Fruit fly (Drosophila melanogaster) whole organism, pupa: Measurements from ENCODE around the gene CG10750.

Experiments
- CG10348 ChIP-seq: fragments of 200-800 bp; sonication (Bioruptor generic); IDR thresholded peaks from 2 replicates; pipeline ENCODE4 v1.3.6; 2022; ENCODE audit warnings: missing biosample characterization, missing genetic modification characterization
- CG12605 ChIP-seq: fragments of 200-800 bp; sonication (Bioruptor generic); IDR thresholded peaks from 2 replicates; pipeline ENCODE4 v1.3.6; 2022; ENCODE audit warnings: missing biosample characterization, missing genetic modification characterization
- CG13204 ChIP-seq: fragments of 200-800 bp; sonication (Bioruptor generic); optimal IDR thresholded peaks from 2 replicates; lab custom pipeline; 2018; ENCODE audit warnings: missing biosample characterization, mild to moderate bottlenecking, missing genetic modification characterization, moderate library complexity
- CG14655 ChIP-seq: fragments of 200-800 bp; sonication (Bioruptor generic); optimal IDR thresholded peaks from 3 replicates; lab custom pipeline; 2017; ENCODE audit warnings: mild to moderate bottlenecking, missing biosample characterization, missing genetic modification reagents, missing genetic modification characterization
- CG15710 ChIP-seq: fragments of 200-800 bp; sonication (Bioruptor generic); optimal IDR thresholded peaks from 2 replicates; lab custom pipeline; 2018; ENCODE audit warnings: missing biosample characterization, mild to moderate bottlenecking, missing genetic modification characterization, moderate library complexity
- CG17806 ChIP-seq: fragments of 200-800 bp; sonication (Bioruptor generic); optimal IDR thresholded peaks from 2 replicates; lab custom pipeline; 2018; ENCODE audit warnings: missing biosample characterization, mild to moderate bottlenecking, missing genetic modification characterization, moderate library complexity
- CG32121 ChIP-seq: fragments of 200-800 bp; sonication (Bioruptor generic); IDR thresholded peaks from 2 replicates; pipeline ENCODE4 v1.3.6; 2022; ENCODE audit warnings: missing biosample characterization, missing genetic modification characterization
- CG34367 ChIP-seq: fragments of 200-800 bp; sonication (Bioruptor generic); optimal IDR thresholded peaks from 2 replicates; lab custom pipeline; 2018; ENCODE audit warnings: missing biosample characterization, mild to moderate bottlenecking, missing genetic modification characterization
- CG4496 ChIP-seq: fragments of 200-800 bp; sonication (Bioruptor generic); IDR thresholded peaks from 3 replicates; pipeline ENCODE4 v1.3.6; 2022; ENCODE audit warnings: missing biosample characterization, missing genetic modification characterization
- CG8159 ChIP-seq: fragments of 200-800 bp; sonication (Bioruptor generic); optimal IDR thresholded peaks from 3 replicates; lab custom pipeline; 2018; ENCODE audit warnings: missing biosample characterization, mild to moderate bottlenecking, missing genetic modification characterization, moderate library complexity
- CG8301 ChIP-seq: fragments of 200-800 bp; sonication (Bioruptor generic); optimal IDR thresholded peaks from 2 replicates; lab custom pipeline; 2018; ENCODE audit warnings: missing biosample characterization, mild to moderate bottlenecking, missing genetic modification characterization
- CG9948 ChIP-seq: fragments of 200-800 bp; sonication (Bioruptor generic); optimal IDR thresholded peaks from 2 replicates; lab custom pipeline; 2018; ENCODE audit warnings: missing biosample characterization, mild to moderate bottlenecking, missing genetic modification characterization, moderate library complexity
- D1 ChIP-seq: fragments of 200-800 bp; sonication (Bioruptor generic); optimal IDR thresholded peaks from 2 replicates; lab custom pipeline; 2018; ENCODE audit warnings: missing biosample characterization, mild to moderate bottlenecking, missing genetic modification characterization, moderate library complexity
- EcR ChIP-seq: fragments of 200-800 bp; sonication (Bioruptor generic); optimal IDR thresholded peaks from 3 replicates; lab custom pipeline; 2019; ENCODE audit warnings: missing biosample characterization, missing genetic modification characterization, mild to moderate bottlenecking, moderate library complexity, missing genetic modification reagents
- Ets98B ChIP-seq: fragments of 200-800 bp; sonication (Bioruptor generic); IDR thresholded peaks from 2 replicates; pipeline ENCODE4 v1.3.6; 2022; ENCODE audit warnings: missing biosample characterization, missing genetic modification characterization
- Pif1A ChIP-seq: fragments of 200-800 bp; sonication (Bioruptor generic); optimal IDR thresholded peaks from 3 replicates; lab custom pipeline; 2016; ENCODE audit warnings: missing biosample characterization, missing genetic modification characterization
- Pif1B ChIP-seq: fragments of 200-800 bp; sonication (Bioruptor generic); optimal IDR thresholded peaks from 3 replicates; lab custom pipeline; 2016; ENCODE audit warnings: missing biosample characterization, missing genetic modification characterization
- Snoo ChIP-seq: fragments of 200-800 bp; sonication (Bioruptor generic); optimal IDR thresholded peaks from 3 replicates; lab custom pipeline; 2017; ENCODE audit warnings: missing biosample characterization, mild to moderate bottlenecking, missing genetic modification characterization, inconsistent platforms
- fd96Ca ChIP-seq: fragments of 200-800 bp; sonication (Bioruptor generic); IDR thresholded peaks from 3 replicates; pipeline ENCODE4 v1.3.6; 2022; ENCODE audit warnings: missing biosample characterization, missing genetic modification characterization
- gl ChIP-seq: fragments of 200-800 bp; sonication (Bioruptor generic); optimal IDR thresholded peaks from 2 replicates; lab custom pipeline; 2018; ENCODE audit warnings: missing biosample characterization, mild to moderate bottlenecking, missing genetic modification characterization
- rn ChIP-seq: fragments of 200-800 bp; sonication (Bioruptor generic); IDR thresholded peaks from 2 replicates; pipeline ENCODE4 v1.3.6; 2022; ENCODE audit warnings: missing biosample characterization, missing genetic modification characterization

The CG10750 gene

dm6 chr2L:19319334-19319733 is 19.3 kb downstream of the CG10750 start:
- TF ChIP-seq D1 (tag; lab: Kevin White, UChicago) = no peak
- no peak for TF ChIP-seq CG4496 (GFP tag; lab: Robert Waterston, UW)
- no peak for TF ChIP-seq Pif1A
- no peak for TF ChIP-seq CG34367
- TF ChIP-seq fd96Ca (GFP tag; lab: Robert Waterston, UW) = no peak
- no peak for TF ChIP-seq CG14655 (GFP tag; lab: Kevin White, UChicago)
- TF ChIP-seq Ets98B (GFP tag; lab: Robert Waterston, UW) = no peak
- no peak for TF ChIP-seq CG8159 (tag; lab: Kevin White, UChicago)
- TF ChIP-seq CG15710 (tag; lab: Kevin White, UChicago) = no peak
- no peak for TF ChIP-seq CG13204 (GFP tag; lab: Kevin White, UChicago)
- TF ChIP-seq Snoo (tag; lab: Kevin White, UChicago) = no peak
- no peak for TF ChIP-seq gl
- no peak for TF ChIP-seq CG10348

DNA sequence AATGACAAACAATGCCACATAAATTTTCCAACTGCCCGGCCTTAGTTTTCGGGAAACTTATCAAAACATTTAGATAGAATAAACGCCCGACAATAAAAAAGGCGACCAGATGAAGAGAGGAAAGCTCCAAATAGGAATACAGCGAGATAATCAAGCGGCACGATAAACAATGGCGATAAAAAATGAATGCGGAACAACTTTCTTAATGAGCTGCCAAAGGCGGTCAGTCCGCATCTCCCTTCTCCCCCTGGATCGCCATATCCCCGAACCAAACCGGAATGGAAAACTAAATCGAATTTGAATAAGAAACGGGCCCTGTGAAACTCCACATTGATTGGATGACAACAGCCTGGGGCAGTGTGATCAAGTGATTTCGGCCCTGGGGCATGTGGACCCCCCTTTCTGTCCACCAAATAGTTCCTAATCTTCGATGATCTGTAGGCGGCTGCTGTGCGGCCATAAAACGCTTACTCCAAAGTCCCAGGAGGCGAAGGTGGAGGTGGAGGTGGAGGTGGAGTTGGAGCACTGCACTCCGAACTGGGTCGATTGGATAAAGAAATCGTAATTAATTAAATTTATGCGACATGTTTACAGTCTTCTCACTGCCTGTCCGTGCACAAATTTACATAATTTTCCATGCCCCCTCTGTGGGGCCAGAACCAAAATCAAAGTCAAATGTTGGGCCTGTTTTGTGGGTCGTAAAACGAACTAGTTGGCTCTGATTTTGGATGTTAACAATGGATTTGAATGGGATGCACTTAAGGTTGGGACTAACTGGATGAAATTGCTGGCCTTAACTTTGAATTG is 20.9 kb downstream of the CG10750 start:
- TF ChIP-seq Snoo (tag; lab: Kevin White, UChicago) (no peak), CG8301 (tag; lab: Kevin White, UChicago) (no peak), CG14655 (GFP tag; lab: Kevin White, UChicago) (no peak), rn (GFP tag; lab: Robert Waterston, UW) (no peak), CG12605 (GFP tag; lab: Robert Waterston, UW) (no peak), CG32121 (no peak), gl (no peak), EcR (GFP tag; lab: Kevin White, UChicago) (no peak), fd96Ca (GFP tag; lab: Robert Waterston, UW) (no peak), Pif1A (no peak), CG4496 (GFP tag; lab: Robert Waterston, UW) (no peak), CG34367 (no peak), CG17806 (tag; lab: Kevin White, UChicago) (no peak), CG8159 (tag; lab: Kevin White, UChicago) (no peak), Ets98B (GFP tag; lab: Robert Waterston, UW) (no peak), D1 (tag; lab: Kevin White, UChicago) (no peak), CG13204 (GFP tag; lab: Kevin White, UChicago) (no peak)

DNA sequence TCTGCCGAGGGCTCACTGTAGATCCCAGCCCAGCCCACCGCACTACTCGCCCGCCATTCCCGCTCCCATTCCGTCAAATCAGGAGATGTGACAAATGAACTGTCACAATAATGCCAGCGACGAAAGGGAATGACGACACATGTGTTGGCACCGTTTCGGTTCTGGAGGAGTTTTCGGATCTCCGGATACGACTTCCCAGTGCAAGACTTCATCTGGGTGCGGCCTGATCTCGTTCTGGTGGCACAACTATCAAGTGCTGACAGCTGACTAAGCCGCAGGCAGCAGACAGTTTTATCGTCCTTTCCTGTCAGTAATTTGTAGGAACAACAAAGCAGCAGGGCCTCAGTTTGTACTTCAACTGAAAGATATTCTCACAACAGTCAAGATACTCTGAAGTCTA is 22.7 kb downstream of the CG10750 start:
- no peak for TF ChIP-seq CG15710 (tag; lab: Kevin White, UChicago)
- TF ChIP-seq CG32121 = no peak
- TF ChIP-seq CG8159 (tag; lab: Kevin White, UChicago) = no peak
- no peak for TF ChIP-seq CG34367
- TF ChIP-seq CG12605 (GFP tag; lab: Robert Waterston, UW) = no peak
- no peak for TF ChIP-seq CG17806 (tag; lab: Kevin White, UChicago)
- no peak for TF ChIP-seq Ets98B (GFP tag; lab: Robert Waterston, UW)
- no peak for TF ChIP-seq D1 (tag; lab: Kevin White, UChicago)
- no peak for TF ChIP-seq Pif1B (GFP tag; lab: Kevin White, UChicago)
- no peak for TF ChIP-seq Pif1A
- TF ChIP-seq CG8301 (tag; lab: Kevin White, UChicago) = no peak
- TF ChIP-seq rn (GFP tag; lab: Robert Waterston, UW) = no peak
- no peak for TF ChIP-seq CG10348
- no peak for TF ChIP-seq gl
- no peak for TF ChIP-seq EcR (GFP tag; lab: Kevin White, UChicago)
- no peak for TF ChIP-seq CG13204 (GFP tag; lab: Kevin White, UChicago)
- TF ChIP-seq Snoo (tag; lab: Kevin White, UChicago) = no peak
- TF ChIP-seq fd96Ca (GFP tag; lab: Robert Waterston, UW) = no peak
- no peak for TF ChIP-seq CG14655 (GFP tag; lab: Kevin White, UChicago)
- TF ChIP-seq, all 21 proteins: peak for 0

dm6 chr2L:19323530-19324023 is 23.5 kb downstream of the CG10750 start:
- TF ChIP-seq CG13204 (GFP tag; lab: Kevin White, UChicago) = peak; percentile 9
- TF ChIP-seq D1 (tag; lab: Kevin White, UChicago) = no peak
- peak; percentile 34 for TF ChIP-seq EcR (GFP tag; lab: Kevin White, UChicago)

dm6 chr2L:19324737-19325136 is 24.7 kb downstream of the CG10750 start:
- TF ChIP-seq CG15710 (tag; lab: Kevin White, UChicago) (no peak), CG13204 (GFP tag; lab: Kevin White, UChicago) (no peak), CG9948 (tag; lab: Kevin White, UChicago) (no peak), CG12605 (GFP tag; lab: Robert Waterston, UW) (no peak), Pif1B (GFP tag; lab: Kevin White, UChicago) (no peak), Snoo (tag; lab: Kevin White, UChicago) (no peak), D1 (tag; lab: Kevin White, UChicago) (no peak), fd96Ca (GFP tag; lab: Robert Waterston, UW) (no peak), CG10348 (no peak), CG17806 (tag; lab: Kevin White, UChicago) (no peak), CG14655 (GFP tag; lab: Kevin White, UChicago) (no peak), CG8159 (tag; lab: Kevin White, UChicago) (no peak), CG4496 (GFP tag; lab: Robert Waterston, UW) (no peak), rn (GFP tag; lab: Robert Waterston, UW) (no peak), Pif1A (no peak), CG8301 (tag; lab: Kevin White, UChicago) (no peak), EcR (GFP tag; lab: Kevin White, UChicago) (no peak), CG32121 (no peak), gl (no peak), Ets98B (GFP tag; lab: Robert Waterston, UW) (no peak)
